Fruit fly (Drosophila melanogaster) whole organism, adult: Measurements from ENCODE around the gene Tg.

Experiments
- CG11617 ChIP-seq: fragments of 200-800 bp; sonication (Bioruptor generic); optimal IDR thresholded peaks from 2 replicates; lab custom pipeline; 2017; ENCODE audit warnings: mild to moderate bottlenecking, missing biosample characterization, missing genetic modification reagents, missing genetic modification characterization
- CG12768 ChIP-seq: fragments of 200-800 bp; sonication (Bioruptor generic); optimal IDR thresholded peaks from 2 replicates; lab custom pipeline; 2017; ENCODE audit warnings: missing biosample characterization, missing genetic modification characterization, mild to moderate bottlenecking, moderate library complexity, missing genetic modification reagents
- CG14711 ChIP-seq: fragments of 200-800 bp; sonication (Bioruptor generic); optimal IDR thresholded peaks from 2 replicates; lab custom pipeline; 2018; ENCODE audit warnings: missing biosample characterization, mild to moderate bottlenecking, missing genetic modification characterization, moderate library complexity
- CG5204 ChIP-seq: fragments of 200-800 bp; sonication (Bioruptor generic); optimal IDR thresholded peaks from 2 replicates; lab custom pipeline; 2016; ENCODE audit warnings: missing biosample characterization, missing genetic modification characterization
- CG7045 ChIP-seq: fragments of 200-800 bp; sonication (Bioruptor generic); optimal IDR thresholded peaks from 2 replicates; lab custom pipeline; 2017; ENCODE audit warnings: missing biosample characterization, mild to moderate bottlenecking, missing genetic modification characterization
- Mnt ChIP-seq: fragments of 200-800 bp; sonication (Bioruptor generic); optimal IDR thresholded peaks from 2 replicates; lab custom pipeline; 2016; ENCODE audit warnings: missing biosample characterization, mild to moderate bottlenecking, missing genetic modification characterization
- kay ChIP-seq: fragments of 200-800 bp; sonication (Bioruptor generic); peaks from one replicate; lab custom pipeline; 2016; ENCODE audit warnings: missing biosample characterization, missing genetic modification characterization, borderline replicate concordance
- pad ChIP-seq: fragments of 200-800 bp; sonication (Bioruptor generic); optimal IDR thresholded peaks from 3 replicates; lab custom pipeline; 2017; ENCODE audit warnings: missing biosample characterization, missing genetic modification characterization, mild to moderate bottlenecking, moderate library complexity, missing genetic modification reagents
- tj ChIP-seq: fragments of 200-800 bp; sonication (Bioruptor generic); optimal IDR thresholded peaks from 3 replicates; lab custom pipeline; 2017; ENCODE audit warnings: missing biosample characterization, mild to moderate bottlenecking, missing genetic modification characterization, moderate library complexity
- toe ChIP-seq: fragments of 200-800 bp; sonication (Bioruptor generic); optimal IDR thresholded peaks from 2 replicates; lab custom pipeline; 2016; ENCODE audit warnings: missing biosample characterization, missing genetic modification characterization

DNA sequence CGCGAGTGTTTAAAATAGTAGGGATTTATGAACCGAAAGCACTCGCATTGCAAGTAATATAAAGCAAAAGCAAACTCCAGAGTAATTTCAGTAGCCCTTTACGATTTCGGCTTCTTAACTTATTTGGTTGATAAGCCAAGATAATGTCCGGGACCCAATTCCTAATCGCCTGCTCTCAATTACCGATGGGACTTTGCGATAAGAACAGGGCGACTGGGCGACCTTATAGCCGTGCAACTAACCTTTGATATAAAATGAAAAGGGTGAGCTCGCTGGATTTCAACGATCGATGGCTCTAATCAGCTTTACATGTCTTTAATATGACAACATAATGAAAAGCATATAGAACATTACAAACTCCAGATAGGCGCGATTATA is 13.1 kb upstream of the Tg start, which contains the start of gene CG7227:
- TF ChIP-seq CG14711 (tag; lab: Kevin White, UChicago) = no peak
- no peak for TF ChIP-seq toe (GFP tag; lab: Kevin White, UChicago)
- no peak for TF ChIP-seq Mnt
- no peak for TF ChIP-seq kay
- TF ChIP-seq CG11617 = no peak
- no peak for TF ChIP-seq pad (GFP tag; lab: Kevin White, UChicago)
- no peak for TF ChIP-seq CG12768 (GFP tag; lab: Kevin White, UChicago)
- TF ChIP-seq CG5204 = no peak
- no peak for TF ChIP-seq tj (GFP tag; lab: Kevin White, UChicago)
- TF ChIP-seq CG7045 (GFP tag; lab: Kevin White, UChicago) = no peak
